Worm (Caenorhabditis elegans): Measurements from ENCODE around the gene fozi-1.

ce11 chrIII:9326528-9326927 is 44.9 kb downstream of the fozi-1 start:
- TF ChIP-seq sea-1 (GFP tag; conservative IDR thresholded peaks at IDR 0.05) (no peak), ama-1 (optimal IDR thresholded peaks at IDR 0.05) (no peak), aly-1 (tag; optimal IDR thresholded peaks at IDR 0.05) (no peak), scrt-1 (GFP tag; IDR thresholded peaks at IDR 0.05) (no peak), B0310.2 (tag; optimal IDR thresholded peaks at IDR 0.05) (no peak), tbx-11 (GFP tag; IDR thresholded peaks at IDR 0.05) (no peak), F13C5.2 (tag; optimal IDR thresholded peaks at IDR 0.05) (no peak), flt-1 (GFP tag; IDR thresholded peaks at IDR 0.05) (no peak), ceh-36 (tag; optimal IDR thresholded peaks at IDR 0.05) (no peak), hnd-1 (tag; optimal IDR thresholded peaks at IDR 0.05) (no peak), ceh-13 (GFP tag; optimal IDR thresholded peaks at IDR 0.05) (no peak), pes-1 (GFP tag; IDR thresholded peaks at IDR 0.05) (no peak), tbx-37 (GFP tag; conservative IDR thresholded peaks at IDR 0.05) (no peak), ets-7 (tag; optimal IDR thresholded peaks at IDR 0.05) (no peak)

Data from whole organism, early embryonic.